Fruit fly (Drosophila melanogaster) whole organism: Measurements from ENCODE around the gene spen.

ENCODE experiments used
- CG8478 ChIP-seq: fragments of >200 bp; optimal IDR thresholded peaks from 2 replicates; lab custom pipeline; 2018; ENCODE audit warnings: inconsistent platforms
- Dll ChIP-seq: fragments of >200 bp; optimal IDR thresholded peaks from 2 replicates; lab custom pipeline; 2017
- EcR ChIP-seq, 2 experiments: fragments of >200 bp; optimal IDR thresholded peaks; 2 replicates each; lab custom pipeline; 2017; ENCODE audit warnings: missing biosample characterization in 2 of 2, missing genetic modification characterization in 2 of 2, missing genetic modification reagents in 2 of 2
- pan ChIP-seq: fragments of >200 bp; optimal IDR thresholded peaks from 2 replicates; lab custom pipeline; 2017
- psq ChIP-seq: fragments of >200 bp; optimal IDR thresholded peaks from 2 replicates; lab custom pipeline; 2017
- usp ChIP-seq: fragments of >200 bp; optimal IDR thresholded peaks from 2 replicates; lab custom pipeline; 2017; ENCODE audit warnings: missing biosample characterization, missing genetic modification characterization, mixed read lengths

spen gene

dm6 chr2L:158649-159257, at the start of gene spen, which contains the start of gene CG33635:
TSS of gene spen (plus strand) at chr2L:159032.
TSS of gene CG33635 (minus strand) at chr2L:158664.
- TF ChIP-seq psq (lab: Kevin White, UChicago) = no peak
- no peak for TF ChIP-seq EcR (GFP tag; optimal IDR thresholded peaks at IDR 0.05; lab: Kevin White, UChicago)
- no peak for TF ChIP-seq pan (lab: Kevin White, UChicago)
- no peak for TF ChIP-seq CG8478 (lab: Kevin White, UChicago)
- TF ChIP-seq usp (GFP tag; lab: Kevin White, UChicago) = no peak
- no peak for TF ChIP-seq Dll

- TF ChIP-seq pan (lab: Kevin White, UChicago) = no peak
- TF ChIP-seq EcR (GFP tag; optimal IDR thresholded peaks at IDR 0.05; lab: Kevin White, UChicago) = no peak
- no peak for TF ChIP-seq Dll
- TF ChIP-seq psq (lab: Kevin White, UChicago) = no peak
- TF ChIP-seq usp (GFP tag; lab: Kevin White, UChicago) = no peak
- TF ChIP-seq CG8478 (lab: Kevin White, UChicago) = no peak
These were observed 49.6 kb upstream of the spen start for dm6 chr2L:109098-109799.

DNA sequence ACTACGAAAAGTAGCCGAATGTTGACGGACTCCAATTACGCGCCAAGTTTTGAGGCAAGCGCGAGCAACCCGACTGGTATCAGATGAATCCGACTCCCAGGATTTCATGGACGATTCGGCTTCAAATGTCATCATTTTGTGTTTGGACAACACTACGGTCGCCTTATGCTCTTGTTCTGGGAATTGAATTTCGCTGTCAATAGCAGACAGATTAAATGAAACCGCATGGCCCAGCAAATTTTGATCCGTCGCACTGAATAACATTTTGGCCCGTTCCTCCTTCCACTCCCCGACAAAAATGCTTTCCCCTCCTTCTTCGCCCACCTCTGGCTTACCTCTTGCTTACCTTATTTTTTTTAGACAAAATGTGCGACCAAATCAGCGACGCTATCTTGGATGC, 48.8 kb upstream of the spen start:
- TF ChIP-seq Dll = no peak
- no peak for TF ChIP-seq EcR (GFP tag; optimal IDR thresholded peaks at IDR 0.05; lab: Kevin White, UChicago)
- TF ChIP-seq CG8478 (lab: Kevin White, UChicago) = no peak
- TF ChIP-seq usp (GFP tag; lab: Kevin White, UChicago) = no peak
- no peak for TF ChIP-seq psq (lab: Kevin White, UChicago)
- TF ChIP-seq pan (lab: Kevin White, UChicago) = no peak

DNA sequence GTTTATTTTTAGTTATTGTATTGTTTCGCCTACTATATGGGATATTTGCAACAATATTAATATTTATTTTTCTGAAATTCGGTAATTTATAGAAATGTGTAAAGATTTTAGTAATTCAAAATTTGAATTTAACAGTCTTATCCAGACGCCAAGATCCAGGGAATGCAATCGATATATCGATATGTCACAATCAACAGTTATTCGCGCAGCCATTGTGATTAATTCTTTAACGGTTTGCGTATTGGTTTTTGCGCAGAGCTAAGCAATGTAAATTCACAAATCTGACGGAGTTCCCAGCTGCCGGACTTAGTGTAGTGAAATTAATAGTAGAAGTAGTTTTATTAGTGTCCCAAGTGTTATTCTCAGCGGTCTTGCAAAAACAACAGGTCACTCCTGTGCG, 44.4 kb upstream of the spen start, which contains the start of gene ND-15:
TSS of gene ND-15 (plus strand) at position 298 of the 400 bp plus-strand sequence.
- TF ChIP-seq CG8478 (lab: Kevin White, UChicago) (no peak), psq (lab: Kevin White, UChicago) (no peak), Dll (no peak), usp (GFP tag; lab: Kevin White, UChicago) (no peak), pan (lab: Kevin White, UChicago) (no peak), EcR (GFP tag; optimal IDR thresholded peaks at IDR 0.05; lab: Kevin White, UChicago) (no peak)

DNA sequence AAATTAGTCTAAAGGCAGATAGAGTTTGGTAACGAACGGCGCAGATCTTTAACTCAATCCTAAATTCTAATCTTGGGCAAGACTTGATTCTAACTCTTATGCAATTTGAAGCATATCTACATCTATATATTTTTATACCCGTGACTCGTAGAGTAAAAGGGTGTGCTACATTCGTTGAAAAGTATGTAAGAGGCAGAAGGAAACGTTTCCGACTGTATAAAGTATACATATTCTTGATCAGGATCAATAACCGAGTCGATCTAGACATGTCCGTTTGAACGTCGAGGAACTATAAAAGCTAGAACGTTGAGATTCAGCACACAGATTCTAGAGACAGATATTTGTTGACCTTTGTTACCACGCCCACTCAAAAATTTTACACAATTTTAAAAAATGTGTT, 42.4 kb upstream of the spen start, which contains the start of gene CG13694:
TSS of gene CG13694 (minus strand) at position 101 of the 400 bp plus-strand sequence.
- TF ChIP-seq psq (lab: Kevin White, UChicago) (no peak), CG8478 (lab: Kevin White, UChicago) (no peak), usp (GFP tag; lab: Kevin White, UChicago) (no peak), Dll (no peak), pan (lab: Kevin White, UChicago) (no peak), EcR (GFP tag; optimal IDR thresholded peaks at IDR 0.05; lab: Kevin White, UChicago) (no peak)

DNA sequence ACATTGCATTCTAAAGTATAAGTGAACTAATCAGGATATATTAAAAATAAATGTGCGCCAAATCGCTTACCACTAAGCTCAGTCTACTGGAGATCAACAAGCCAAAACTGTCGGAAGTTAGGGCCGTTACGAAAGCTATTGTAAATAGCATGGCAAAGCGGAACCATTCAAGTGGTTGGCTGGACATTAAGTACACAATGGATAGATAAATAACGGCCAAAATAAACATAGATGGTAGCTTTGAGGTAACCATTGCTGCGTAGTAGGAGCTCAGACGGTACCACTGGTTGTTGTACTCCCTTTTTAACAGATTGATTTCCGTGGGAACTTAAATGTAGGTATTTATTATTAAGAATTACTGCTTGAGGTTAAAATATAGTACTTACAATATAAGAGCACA, 41.1 kb upstream of the spen start:
- TF ChIP-seq CG8478 (lab: Kevin White, UChicago) (no peak), EcR (GFP tag; optimal IDR thresholded peaks at IDR 0.05; lab: Kevin White, UChicago) (no peak), psq (lab: Kevin White, UChicago) (no peak), pan (lab: Kevin White, UChicago) (no peak), Dll (no peak), usp (GFP tag; lab: Kevin White, UChicago) (no peak)

DNA sequence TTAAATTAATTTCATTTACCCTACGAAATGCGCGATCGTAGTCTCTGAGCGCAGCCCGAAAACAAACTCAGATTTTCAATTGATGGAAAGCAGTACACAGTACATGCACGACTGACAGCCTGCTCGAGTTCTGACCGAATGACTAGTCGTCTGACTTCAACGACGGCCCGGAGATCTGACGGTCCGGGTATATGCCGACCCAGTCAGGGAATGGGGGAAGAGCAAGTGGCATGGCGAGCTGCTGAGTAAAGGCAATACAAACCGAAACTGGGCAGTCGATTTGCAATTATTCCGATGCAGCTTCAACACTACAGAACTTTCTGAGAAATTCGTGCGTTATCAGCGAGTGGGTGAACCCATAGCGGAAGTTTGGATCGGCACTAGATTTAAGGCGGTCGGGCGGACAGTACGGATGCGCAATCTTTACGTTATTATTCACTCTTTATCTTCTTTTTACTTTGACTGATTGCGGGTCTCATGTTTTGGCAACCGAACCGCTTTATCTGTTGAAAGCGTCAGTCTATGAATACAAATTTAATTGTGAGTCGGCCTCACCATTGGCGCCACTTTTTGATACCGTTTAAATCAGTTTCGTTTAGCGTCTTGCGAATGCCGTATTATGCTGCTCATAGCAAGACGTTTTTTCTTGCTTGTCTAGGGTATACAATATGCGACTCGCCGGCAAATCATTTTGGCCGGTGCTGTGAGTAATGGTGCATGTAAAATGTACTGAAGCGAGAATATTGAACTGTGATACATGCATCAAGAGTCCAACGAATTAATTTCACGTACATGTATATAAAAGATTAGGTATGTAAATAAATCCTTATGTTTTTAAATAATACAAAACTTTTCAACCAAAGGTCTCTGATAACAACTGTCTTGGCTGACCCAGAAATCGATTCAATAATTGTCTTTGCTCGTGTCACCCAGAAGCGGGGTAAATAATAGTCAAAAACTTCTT, 38.1 kb upstream of the spen start:
- TF ChIP-seq pan (lab: Kevin White, UChicago) (no peak), usp (GFP tag; lab: Kevin White, UChicago) (no peak), psq (lab: Kevin White, UChicago) (no peak), EcR (GFP tag; optimal IDR thresholded peaks at IDR 0.05; lab: Kevin White, UChicago) (no peak), Dll (no peak), CG8478 (lab: Kevin White, UChicago) (no peak)

dm6 chr2L:121456-121831, 37.4 kb upstream of the spen start, which contains the start of gene CG4822:
TSS of gene CG4822 (minus strand) at chr2L:121754.
- TF ChIP-seq CG8478 (lab: Kevin White, UChicago) (no peak), EcR (GFP tag; optimal IDR thresholded peaks at IDR 0.05; lab: Kevin White, UChicago) (peak in 1 of 2 experiments; percentile 91), psq (lab: Kevin White, UChicago) (no peak), usp (GFP tag; lab: Kevin White, UChicago) (no peak), Dll (no peak)

- TF ChIP-seq usp (GFP tag; lab: Kevin White, UChicago) = no peak
- TF ChIP-seq Dll = no peak
- TF ChIP-seq pan (lab: Kevin White, UChicago) = no peak
- no peak for TF ChIP-seq EcR (GFP tag; optimal IDR thresholded peaks at IDR 0.05; lab: Kevin White, UChicago)
- no peak for TF ChIP-seq CG8478 (lab: Kevin White, UChicago)
- TF ChIP-seq psq (lab: Kevin White, UChicago) = no peak
These were observed 36.4 kb upstream of the spen start for dm6 chr2L:122167-123006.

DNA sequence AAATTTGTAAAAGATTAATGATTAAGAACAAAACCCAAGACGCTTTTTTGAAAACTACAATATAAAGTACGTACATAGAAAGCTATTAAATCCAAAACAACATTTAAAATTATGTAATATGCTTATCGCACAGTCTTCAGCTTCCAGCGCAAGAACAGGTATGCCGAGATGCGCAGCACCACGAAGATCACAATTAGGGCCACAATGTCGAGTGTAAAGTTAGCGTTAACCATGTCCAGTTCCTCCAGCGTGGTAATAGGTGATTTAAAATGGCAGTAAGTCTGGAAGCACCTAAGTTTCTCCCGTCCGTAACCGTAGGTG, 35.9 kb upstream of the spen start:
- TF ChIP-seq EcR (GFP tag; optimal IDR thresholded peaks at IDR 0.05; lab: Kevin White, UChicago) = no peak
- no peak for TF ChIP-seq pan (lab: Kevin White, UChicago)
- no peak for TF ChIP-seq psq (lab: Kevin White, UChicago)
- no peak for TF ChIP-seq CG8478 (lab: Kevin White, UChicago)
- TF ChIP-seq Dll = no peak
- TF ChIP-seq usp (GFP tag; lab: Kevin White, UChicago) = no peak
